Worm (Caenorhabditis elegans) whole organism, mixed stage, embryonic: ENCODE results near the gene T11G6.2.

Source experiments
- M03D4.4 ChIP-seq: sonication (generic microtip); optimal IDR thresholded peaks from 2 replicates; lab custom pipeline; 2017; ENCODE audit warnings: mild to moderate bottlenecking, missing genetic modification characterization, missing compliant biosample characterization
- blmp-1 ChIP-seq: fragments of 150-350 bp; optimal IDR thresholded peaks from 2 replicates; lab custom pipeline; 2014; ENCODE audit warnings: missing biosample characterization, missing genetic modification characterization
- ceh-43 ChIP-seq: fragments of 200-800 bp; sonication (Bioruptor generic); optimal IDR thresholded peaks from 2 replicates; lab custom pipeline; 2018; ENCODE audit warnings: mild to moderate bottlenecking, missing genetic modification characterization, moderate library complexity, missing compliant biosample characterization
- ceh-83 ChIP-seq: fragments of 200-800 bp; sonication (Bioruptor generic); optimal IDR thresholded peaks from 2 replicates; lab custom pipeline; 2018; ENCODE audit warnings: mild to moderate bottlenecking, missing genetic modification characterization, missing compliant biosample characterization
- ces-1 ChIP-seq: fragments of 150-350 bp; optimal IDR thresholded peaks from 2 replicates; lab custom pipeline; 2014; ENCODE audit warnings: missing biosample characterization, missing genetic modification reagents, missing genetic modification characterization
- cnd-1 ChIP-seq: fragments of 200-800 bp; sonication (Bioruptor generic); optimal IDR thresholded peaks from 2 replicates; lab custom pipeline; 2018; ENCODE audit warnings: mild to moderate bottlenecking, missing genetic modification characterization, missing compliant biosample characterization
- drap-1 ChIP-seq: fragments of 200-800 bp; sonication (Bioruptor generic); optimal IDR thresholded peaks from 3 replicates; lab custom pipeline; 2018; ENCODE audit warnings: mild to moderate bottlenecking, missing genetic modification characterization, missing compliant biosample characterization
- elt-1 ChIP-seq: sonication (generic microtip); optimal IDR thresholded peaks from 2 replicates; lab custom pipeline; 2017; ENCODE audit warnings: missing genetic modification characterization, mild to moderate bottlenecking, missing compliant biosample characterization, antibody characterized with exemption, moderate library complexity, borderline replicate concordance; ENCODE audit not compliant: insufficient read depth
- elt-3 ChIP-seq: fragments of 150-350 bp; optimal IDR thresholded peaks from 2 replicates; lab custom pipeline; 2014; ENCODE audit warnings: missing biosample characterization, missing genetic modification characterization
- flh-1 ChIP-seq: fragments of 200-800 bp; sonication (Bioruptor generic); optimal IDR thresholded peaks from 2 replicates; lab custom pipeline; 2018; ENCODE audit warnings: mild to moderate bottlenecking, missing genetic modification characterization, moderate library complexity, missing compliant biosample characterization
- ham-2 ChIP-seq: fragments of 200-800 bp; sonication (Bioruptor generic); optimal IDR thresholded peaks from 2 replicates; lab custom pipeline; 2018; ENCODE audit warnings: mild to moderate bottlenecking, missing genetic modification characterization, missing compliant biosample characterization
- hlh-1 ChIP-seq: fragments of 150-350 bp; optimal IDR thresholded peaks from 2 replicates; lab custom pipeline; 2014; ENCODE audit warnings: missing biosample characterization, missing genetic modification reagents, missing genetic modification characterization
- lin-32 ChIP-seq: fragments of 200-800 bp; sonication (Bioruptor generic); optimal IDR thresholded peaks from 2 replicates; lab custom pipeline; 2018; ENCODE audit warnings: mild to moderate bottlenecking, missing genetic modification characterization, missing compliant biosample characterization
- lsy-2 ChIP-seq: fragments of 150-350 bp; optimal IDR thresholded peaks from 2 replicates; lab custom pipeline; 2014; ENCODE audit warnings: missing biosample characterization, missing genetic modification characterization
- mab-5 ChIP-seq: fragments of 150-350 bp; optimal IDR thresholded peaks from 2 replicates; lab custom pipeline; 2014; ENCODE audit warnings: missing biosample characterization, missing genetic modification characterization
- mep-1 ChIP-seq: fragments of 150-350 bp; optimal IDR thresholded peaks from 2 replicates; lab custom pipeline; 2017; ENCODE audit warnings: missing biosample characterization, missing genetic modification reagents, missing genetic modification characterization, inconsistent platforms
- mls-2 ChIP-seq: sonication (generic microtip); optimal IDR thresholded peaks from 2 replicates; lab custom pipeline; 2016; ENCODE audit warnings: mild to moderate bottlenecking, missing genetic modification characterization, moderate library complexity, missing compliant biosample characterization
- nhr-12 ChIP-seq: fragments of 150-350 bp; optimal IDR thresholded peaks from 2 replicates; lab custom pipeline; 2014; ENCODE audit warnings: missing biosample characterization, missing genetic modification characterization
- nhr-2 ChIP-seq: fragments of 150-350 bp; optimal IDR thresholded peaks from 2 replicates; lab custom pipeline; 2014; ENCODE audit warnings: missing biosample characterization, missing genetic modification characterization
- nhr-237 ChIP-seq: fragments of 150-350 bp; optimal IDR thresholded peaks from 2 replicates; lab custom pipeline; 2014; ENCODE audit warnings: missing biosample characterization, missing genetic modification characterization
- nhr-76 ChIP-seq: sonication (generic microtip); optimal IDR thresholded peaks from 2 replicates; lab custom pipeline; 2017; ENCODE audit warnings: missing biosample characterization, missing genetic modification characterization
- pha-4 ChIP-seq: fragments of 150-350 bp; optimal IDR thresholded peaks from 2 replicates; lab custom pipeline; 2018; ENCODE audit warnings: missing biosample characterization, missing genetic modification reagents, missing genetic modification characterization
- sem-2 ChIP-seq: fragments of 200-800 bp; sonication (Bioruptor generic); optimal IDR thresholded peaks from 2 replicates; lab custom pipeline; 2018; ENCODE audit warnings: mild to moderate bottlenecking, missing genetic modification characterization, missing compliant biosample characterization
- snpc-4 ChIP-seq: fragments of 150-350 bp; optimal IDR thresholded peaks from 2 replicates; lab custom pipeline; 2014; ENCODE audit warnings: missing biosample characterization, missing genetic modification characterization
- sptf-1 ChIP-seq: sonication (generic microtip); optimal IDR thresholded peaks from 2 replicates; lab custom pipeline; 2017; ENCODE audit warnings: mild to moderate bottlenecking, missing genetic modification characterization, moderate library complexity, missing compliant biosample characterization
- tbx-8 ChIP-seq: fragments of 200-800 bp; sonication (Bioruptor generic); optimal IDR thresholded peaks from 2 replicates; lab custom pipeline; 2018; ENCODE audit warnings: mild to moderate bottlenecking, missing genetic modification characterization, moderate library complexity, missing compliant biosample characterization
- ztf-11 ChIP-seq: fragments of 150-350 bp; optimal IDR thresholded peaks from 2 replicates; lab custom pipeline; 2014; ENCODE audit warnings: missing biosample characterization, missing genetic modification characterization

Gene T11G6.2

DNA sequence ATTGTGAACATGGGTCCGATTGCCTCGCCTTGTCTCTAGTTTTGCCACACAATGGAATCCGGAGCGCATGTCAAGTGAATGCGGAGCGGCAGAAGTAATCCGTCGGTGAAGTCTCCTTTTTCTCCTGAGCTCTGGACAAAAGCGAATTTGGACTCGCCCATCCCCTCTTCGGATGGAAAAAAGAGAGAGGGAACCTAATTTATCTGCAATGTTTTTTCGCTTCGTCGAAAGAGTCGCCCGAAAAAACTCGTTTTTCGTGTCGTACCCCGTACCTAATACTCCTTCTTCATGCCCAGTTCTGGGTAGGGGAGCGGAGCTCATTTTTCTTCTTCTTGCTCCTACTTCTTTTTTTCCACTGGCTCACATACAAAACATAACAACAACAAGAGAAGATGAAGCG lies 11.9 kb upstream of the T11G6.2 start:
- peak; percentile 57 for TF ChIP-seq ces-1
- no peak for TF ChIP-seq ceh-83 (GFP tag; lab: Kevin White, UChicago)
- TF ChIP-seq elt-1 (tag; lab: Kevin White, UChicago) = no peak
- no peak for TF ChIP-seq lsy-2 (tag; lab: Kevin White, UChicago)
- no peak for TF ChIP-seq drap-1

DNA sequence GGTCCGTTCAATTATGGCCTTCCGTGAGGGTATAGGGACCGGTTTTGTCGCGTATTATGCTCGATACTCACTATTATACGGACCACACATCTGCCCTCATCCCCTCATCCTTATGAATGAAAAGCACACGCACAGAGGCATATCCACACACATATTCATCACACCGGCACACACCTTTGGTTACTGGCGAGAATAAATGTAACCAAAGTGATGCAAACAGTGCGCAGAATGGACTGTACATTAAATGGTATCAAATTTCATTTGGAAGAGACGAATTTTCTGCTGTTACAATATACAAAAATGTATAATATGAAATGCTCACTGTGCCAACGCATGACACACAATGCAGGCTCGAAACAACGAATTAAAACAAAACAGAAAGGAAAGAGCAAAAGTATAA lies 11.3 kb upstream of the T11G6.2 start:
- TF ChIP-seq nhr-2 = peak; percentile 28
- TF ChIP-seq mep-1 (tag; lab: Kevin White, UChicago) = no peak

DNA sequence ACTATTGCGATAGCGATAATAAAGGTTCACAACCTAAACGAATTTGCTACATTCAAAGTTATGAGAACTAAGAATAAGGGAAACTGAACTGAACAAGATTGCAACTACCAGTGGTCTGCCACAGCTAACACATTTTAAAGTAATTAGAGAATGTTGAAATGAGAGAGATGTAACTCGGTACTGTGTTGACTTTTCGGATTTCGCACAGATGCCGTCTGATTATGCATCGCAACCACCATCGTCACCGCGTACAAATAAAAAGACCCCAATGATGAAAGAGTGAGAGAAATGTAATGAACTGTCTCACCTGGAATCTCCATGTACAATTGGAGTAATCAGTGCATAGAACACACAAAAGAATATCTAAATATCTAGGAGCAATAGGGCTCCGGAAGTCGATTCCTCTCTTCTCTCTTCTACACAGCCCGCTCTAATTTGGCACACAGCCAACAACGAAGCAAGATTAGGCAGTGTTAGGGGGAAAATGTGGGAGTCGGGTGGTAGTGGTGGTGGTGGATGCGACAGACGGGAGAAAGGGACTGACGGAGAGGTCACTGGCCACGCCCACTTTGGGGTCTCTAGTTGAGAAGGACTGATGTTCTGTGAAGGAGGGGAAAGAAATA lies 10.4 kb upstream of the T11G6.2 start, which contains the start of gene F13E9.11:
Gene F13E9.11, minus strand, starts transcription at position 507 of the 623 bp plus-strand sequence.
- no peak for TF ChIP-seq elt-1 (tag; lab: Kevin White, UChicago)
- TF ChIP-seq mep-1 (tag; lab: Kevin White, UChicago) = peak; percentile 43
- TF ChIP-seq mls-2 (tag; lab: Kevin White, UChicago) = no peak
- peak; percentile 7 for TF ChIP-seq ztf-11 (tag; lab: Kevin White, UChicago)
- TF ChIP-seq ces-1 = peak; percentile 37
- no peak for TF ChIP-seq nhr-12 (tag; lab: Kevin White, UChicago)
- peak; percentile 71 for TF ChIP-seq cnd-1 (tag; lab: Kevin White, UChicago)

DNA sequence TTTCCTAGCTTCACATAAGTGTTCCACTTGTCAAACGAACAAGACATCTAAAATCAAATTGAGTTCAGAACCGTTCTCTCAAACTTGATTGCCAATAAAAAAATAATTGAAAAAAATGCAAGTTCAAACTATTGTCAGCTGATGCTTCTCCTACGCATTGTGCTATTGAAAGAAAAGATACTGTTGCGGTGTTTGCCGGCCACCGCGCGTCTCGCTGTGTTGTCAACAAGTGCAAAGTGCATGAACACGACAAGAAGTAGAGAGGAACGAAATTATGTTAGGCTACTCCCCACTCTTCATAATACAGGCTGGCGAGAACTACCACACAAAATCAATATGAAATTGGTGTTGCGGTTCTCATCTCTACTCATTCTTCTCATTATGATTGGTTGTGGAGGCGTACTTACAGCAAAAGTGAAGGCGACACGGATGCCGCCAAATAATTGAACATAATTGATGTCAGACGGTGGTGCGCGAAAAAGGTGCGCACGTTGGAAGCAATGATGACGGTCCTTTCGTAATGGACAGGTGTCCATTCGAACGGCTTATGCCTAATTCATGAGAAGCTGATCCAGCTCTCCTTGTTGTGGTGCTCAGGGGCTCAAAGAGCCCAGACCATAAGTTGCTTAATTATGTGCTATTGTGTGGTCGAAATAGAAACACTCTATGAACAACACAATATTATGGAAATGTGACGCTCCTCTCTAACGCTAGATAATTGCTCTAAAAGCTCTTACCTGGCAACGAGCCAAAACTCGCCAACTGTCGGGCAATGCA lies 9.3 kb upstream of the T11G6.2 start:
- peak; percentile 72 for TF ChIP-seq ceh-43 (GFP tag; lab: Kevin White, UChicago)
- TF ChIP-seq hlh-1 (tag; lab: Kevin White, UChicago) = peak; percentile 2
- TF ChIP-seq pha-4 (tag; lab: Kevin White, UChicago) = peak; percentile 59
- peak; percentile 71 for TF ChIP-seq mls-2 (tag; lab: Kevin White, UChicago)
- TF ChIP-seq nhr-237 = no peak
- TF ChIP-seq lin-32 (GFP tag; lab: Kevin White, UChicago) = no peak
- TF ChIP-seq ces-1 = peak; percentile 18
- TF ChIP-seq ham-2 (GFP tag; lab: Kevin White, UChicago) = peak; percentile 47
- no peak for TF ChIP-seq snpc-4 (tag; lab: Kevin White, UChicago)

DNA sequence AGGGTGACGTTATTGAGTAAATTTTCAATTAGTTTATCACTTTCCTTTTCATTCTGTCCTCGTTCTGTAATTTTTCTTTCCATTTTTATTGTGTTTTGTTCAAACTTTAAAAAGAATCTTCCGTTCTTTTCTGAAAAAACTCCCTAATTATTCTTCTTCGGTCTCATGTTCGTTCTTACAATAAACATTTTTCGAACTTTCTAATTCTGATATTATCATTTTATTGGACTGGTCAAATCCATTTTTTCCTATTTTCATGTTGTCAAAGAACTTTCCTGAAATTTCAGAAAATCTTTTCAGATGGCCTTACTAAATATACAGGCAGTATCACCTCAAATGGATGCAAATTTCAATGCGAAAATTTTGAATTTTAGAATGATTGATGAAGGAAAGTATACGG lies 5.7 kb upstream of the T11G6.2 start, which contains the start of gene nish-1:
Gene nish-1, plus strand, starts transcription at position 301 of the 400 bp plus-strand sequence.
- TF ChIP-seq hlh-1 (tag; lab: Kevin White, UChicago) = no peak
- TF ChIP-seq elt-3 (tag; lab: Kevin White, UChicago) = no peak
- TF ChIP-seq lin-32 (GFP tag; lab: Kevin White, UChicago) = no peak
- TF ChIP-seq ham-2 (GFP tag; lab: Kevin White, UChicago) = no peak
- TF ChIP-seq mab-5 = no peak
- TF ChIP-seq sem-2 = no peak

DNA sequence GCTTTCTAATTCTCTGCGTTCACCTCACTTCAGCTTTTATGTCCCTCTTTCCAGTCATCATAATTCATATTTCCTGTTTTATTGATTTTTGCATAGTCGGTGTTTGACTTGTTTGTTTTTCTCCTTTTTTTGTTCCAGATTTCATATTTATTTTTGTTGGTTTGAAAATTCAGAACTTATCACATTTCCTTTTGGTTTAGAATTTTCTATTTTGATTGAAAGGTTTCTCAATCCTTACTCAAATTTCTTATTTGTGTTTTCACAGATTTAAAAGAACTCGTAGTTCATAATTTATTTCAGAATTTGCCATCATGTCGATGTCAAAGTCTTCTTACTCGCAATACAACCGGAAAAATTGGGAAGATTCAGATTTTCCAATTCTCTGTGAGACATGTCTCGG lies 2.8 kb upstream of the T11G6.2 start, which contains the start of gene rbm-22:
Gene rbm-22, plus strand, starts transcription at position 301 of the 400 bp plus-strand sequence.
- TF ChIP-seq nhr-76 (tag; lab: Kevin White, UChicago) = no peak
- no peak for TF ChIP-seq M03D4.4 (tag; lab: Kevin White, UChicago)
- TF ChIP-seq lin-32 (GFP tag; lab: Kevin White, UChicago) = no peak
- TF ChIP-seq tbx-8 = no peak
- TF ChIP-seq blmp-1 (tag; lab: Kevin White, UChicago) = no peak
- TF ChIP-seq ceh-83 (GFP tag; lab: Kevin White, UChicago) = no peak
- no peak for TF ChIP-seq hlh-1 (tag; lab: Kevin White, UChicago)
- no peak for TF ChIP-seq flh-1 (GFP tag; lab: Kevin White, UChicago)
- no peak for TF ChIP-seq sptf-1 (tag; lab: Kevin White, UChicago)
- no peak for TF ChIP-seq mab-5
- no peak for TF ChIP-seq cnd-1 (tag; lab: Kevin White, UChicago)
